Worm (Caenorhabditis elegans) whole organism, L1 larva: Measurements from ENCODE around the gene Y43F8B.10.

Source experiments
- C04F5.9 ChIP-seq: sonication (generic microtip); optimal IDR thresholded peaks from 2 replicates; lab custom pipeline; 2016; ENCODE audit warnings: missing genetic modification characterization, missing compliant biosample characterization
- Y116A8C.19 ChIP-seq: sonication (generic microtip); optimal IDR thresholded peaks from 2 replicates; lab custom pipeline; 2016; ENCODE audit warnings: missing compliant biosample characterization, missing genetic modification characterization, borderline replicate concordance
- blmp-1 ChIP-seq: fragments of 150-350 bp; optimal IDR thresholded peaks from 2 replicates; lab custom pipeline; 2014; ENCODE audit warnings: missing biosample characterization, missing genetic modification characterization
- ceh-63 ChIP-seq: fragments of 200-800 bp; sonication (Bioruptor generic); optimal IDR thresholded peaks from 2 replicates; lab custom pipeline; 2018; ENCODE audit warnings: mild to moderate bottlenecking, missing genetic modification characterization, missing compliant biosample characterization
- efl-1 ChIP-seq, 4 experiments: fragments of 150-350 bp; optimal IDR thresholded peaks in 3 of 4; peaks in 1 of 4; 1 replicate in 1 of 4; 2 replicates in 3 of 4; lab custom pipeline; 2014; ENCODE audit warnings: missing biosample characterization in 2 of 4, missing genetic modification characterization in 2 of 4, missing genetic modification reagents in 2 of 4
- egl-27 ChIP-seq, 2 experiments: fragments of 150-350 bp in 1 of 2; sonication (generic microtip); optimal IDR thresholded peaks; 3 replicates each; lab custom pipeline; 2017 to 2018; ENCODE audit warnings: missing biosample characterization in 2 of 2, missing genetic modification characterization in 2 of 2, missing genetic modification reagents in 2 of 2
- elt-2 ChIP-seq: sonication (generic microtip); optimal IDR thresholded peaks from 2 replicates; lab custom pipeline; 2016; ENCODE audit warnings: missing genetic modification characterization, mild to moderate bottlenecking, inconsistent platforms, missing compliant biosample characterization, missing genetic modification reagents
- elt-3 ChIP-seq, 6 experiments: fragments of 150-350 bp in 1 of 6; sonication (generic microtip); optimal IDR thresholded peaks; 2 replicates each; lab custom pipeline; 2017 to 2018; ENCODE audit warnings: missing biosample characterization in 6 of 6, missing genetic modification characterization in 6 of 6, inconsistent platforms in 1 of 6
- ets-5 ChIP-seq: fragments of 200-800 bp; sonication (Bioruptor generic); IDR thresholded peaks from 2 replicates; pipeline ENCODE4 v1.3.6; 2022; ENCODE audit warnings: missing genetic modification characterization, missing compliant biosample characterization
- fos-1 ChIP-seq: fragments of 150-350 bp; optimal IDR thresholded peaks from 2 replicates; lab custom pipeline; 2014; ENCODE audit warnings: missing biosample characterization, missing genetic modification characterization
- hlh-17 ChIP-seq: fragments of 200-800 bp; sonication (Bioruptor generic); optimal IDR thresholded peaks from 2 replicates; lab custom pipeline; 2018; ENCODE audit warnings: missing genetic modification characterization, mild to moderate bottlenecking, missing compliant biosample characterization, moderate library complexity, borderline replicate concordance
- hlh-4 ChIP-seq: sonication (generic microtip); optimal IDR thresholded peaks from 2 replicates; lab custom pipeline; 2016; ENCODE audit warnings: mild to moderate bottlenecking, missing genetic modification characterization, missing compliant biosample characterization
- isw-1 ChIP-seq: fragments of 200-800 bp; sonication (Bioruptor generic); IDR thresholded peaks from 2 replicates; pipeline ENCODE4 v1.3.6; 2022; ENCODE audit warnings: missing genetic modification characterization, missing compliant biosample characterization
- lin-14 ChIP-seq: fragments of 200-800 bp; sonication (Bioruptor generic); optimal IDR thresholded peaks from 2 replicates; lab custom pipeline; 2018; ENCODE audit warnings: mild to moderate bottlenecking, missing genetic modification characterization, moderate library complexity, missing compliant biosample characterization
- mdl-1 ChIP-seq, 2 experiments: fragments of 150-350 bp; optimal IDR thresholded peaks; 2 replicates each; lab custom pipeline; 2014 to 2017; ENCODE audit warnings: missing biosample characterization in 2 of 2, missing genetic modification characterization in 2 of 2, inconsistent platforms in 1 of 2
- nhr-11 ChIP-seq: fragments of 150-350 bp; optimal IDR thresholded peaks from 2 replicates; lab custom pipeline; 2014; ENCODE audit warnings: missing biosample characterization, missing genetic modification characterization
- nhr-12 ChIP-seq: sonication (generic microtip); optimal IDR thresholded peaks from 2 replicates; lab custom pipeline; 2017; ENCODE audit warnings: missing biosample characterization, missing genetic modification characterization
- nhr-19 ChIP-seq: fragments of 200-800 bp; sonication (Bioruptor generic); conservative IDR thresholded peaks from 2 replicates; pipeline ENCODE4 v1.3.6; 2022; ENCODE audit warnings: missing genetic modification characterization, missing compliant biosample characterization
- nhr-20 ChIP-seq: sonication (generic microtip); optimal IDR thresholded peaks from 2 replicates; lab custom pipeline; 2016; ENCODE audit warnings: mild to moderate bottlenecking, missing genetic modification characterization, missing compliant biosample characterization
- nhr-47 ChIP-seq: sonication (generic microtip); optimal IDR thresholded peaks from 2 replicates; lab custom pipeline; 2016; ENCODE audit warnings: mild to moderate bottlenecking, missing genetic modification characterization, moderate library complexity, missing compliant biosample characterization
- nhr-71 ChIP-seq: sonication (generic microtip); optimal IDR thresholded peaks from 2 replicates; lab custom pipeline; 2016; ENCODE audit warnings: mild to moderate bottlenecking, missing genetic modification characterization, moderate library complexity, missing compliant biosample characterization
- nhr-84 ChIP-seq: sonication (generic microtip); optimal IDR thresholded peaks from 2 replicates; lab custom pipeline; 2017; ENCODE audit warnings: missing biosample characterization, missing genetic modification characterization
- nhr-85 ChIP-seq: sonication (generic microtip); peaks from one replicate; lab custom pipeline; 2016; ENCODE audit warnings: missing genetic modification characterization, inconsistent platforms, missing compliant biosample characterization
- pax-3 ChIP-seq: fragments of 200-800 bp; sonication (Bioruptor generic); optimal IDR thresholded peaks from 2 replicates; lab custom pipeline; 2018; ENCODE audit warnings: mild to moderate bottlenecking, missing genetic modification characterization, moderate library complexity, missing compliant biosample characterization
- unc-130 ChIP-seq: fragments of 150-350 bp; optimal IDR thresholded peaks from 2 replicates; lab custom pipeline; 2017; ENCODE audit warnings: missing biosample characterization, missing genetic modification characterization, inconsistent platforms
- ztf-4 ChIP-seq: fragments of 150-350 bp; optimal IDR thresholded peaks from 2 replicates; lab custom pipeline; 2014; ENCODE audit warnings: missing biosample characterization, missing genetic modification characterization

Y43F8B.10 gene

DNA sequence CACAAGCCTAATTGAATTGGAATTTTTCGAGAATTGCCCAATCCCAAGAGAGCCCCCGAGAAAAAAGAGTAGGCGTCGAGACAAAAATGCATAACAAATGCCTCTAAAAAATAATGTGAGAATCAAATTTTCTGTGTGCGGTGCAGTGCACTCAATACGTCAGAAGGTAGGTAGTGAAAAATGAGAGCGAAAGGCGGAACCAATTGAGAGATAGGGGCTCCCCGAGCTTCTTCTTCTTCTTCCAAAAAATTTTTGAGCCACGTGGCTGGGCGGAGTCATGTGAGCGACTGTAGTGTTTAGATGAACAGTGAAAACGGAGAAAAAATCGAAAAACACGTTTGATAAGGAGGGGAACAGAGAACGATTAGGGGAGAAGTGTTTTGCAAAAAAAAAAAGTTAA, 50.3 kb downstream of the Y43F8B.10 start (continued):
- TF ChIP-seq pax-3 (tag; lab: Kevin White, UChicago) (no peak), ets-5 (GFP tag; lab: Robert Waterston, UW) (no peak), efl-1 (optimal IDR thresholded peaks at IDR 0.05; lab: Kevin White, UChicago) (no peak), efl-1 (GFP tag; optimal IDR thresholded peaks at IDR 0.05 in 1 of 2; lab: Kevin White, UChicago) (peak in 1 of 2 experiments; percentile 84), nhr-19 (GFP tag; lab: Robert Waterston, UW) (peak; percentile 39), nhr-12 (no peak), nhr-84 (tag; lab: Kevin White, UChicago) (no peak), ceh-63 (GFP tag; lab: Kevin White, UChicago) (no peak), hlh-17 (GFP tag; lab: Kevin White, UChicago) (no peak), unc-130 (tag; lab: Kevin White, UChicago) (no peak), mdl-1 (tag; optimal IDR thresholded peaks at IDR 0.05; lab: Kevin White, UChicago) (peak in 1 of 2 experiments; percentile 76), nhr-47 (tag; lab: Kevin White, UChicago) (peak; percentile 19), blmp-1 (peak; percentile 54), C04F5.9 (tag; lab: Kevin White, UChicago) (no peak), ztf-4 (tag; lab: Kevin White, UChicago) (no peak), elt-2 (tag; lab: Kevin White, UChicago) (peak; percentile 3), hlh-4 (tag; lab: Kevin White, UChicago) (no peak), nhr-11 (no peak), isw-1 (GFP tag; lab: Robert Waterston, UW) (no peak)

ce11 chrV:19526197-19526596, 51.9 kb downstream of the Y43F8B.10 start:
- TF ChIP-seq lin-14 (GFP tag; lab: Kevin White, UChicago) = peak; percentile 23
- no peak for TF ChIP-seq fos-1 (tag; lab: Kevin White, UChicago)
- TF ChIP-seq nhr-85 (tag; lab: Kevin White, UChicago) = peak; percentile 84
- no peak for TF ChIP-seq Y116A8C.19
- TF ChIP-seq elt-3 (tag; optimal IDR thresholded peaks at IDR 0.05; lab: Kevin White, UChicago) = peak in 1 of 6 experiments; percentile 8
- TF ChIP-seq nhr-19 (GFP tag; lab: Robert Waterston, UW) = peak; percentile 67
- peak; percentile 16 for TF ChIP-seq blmp-1
- TF ChIP-seq nhr-20 (tag; lab: Kevin White, UChicago) = peak; percentile 9
- TF ChIP-seq nhr-71 = peak; percentile 24
- TF ChIP-seq egl-27 (tag; optimal IDR thresholded peaks at IDR 0.05; lab: Kevin White, UChicago) = no peak
